Fruit fly (Drosophila melanogaster) whole organism, adult: ENCODE data around the gene TSG101.
A peak's percentile ranks its signal among the peaks of the same experiment; 100 is the strongest.

Experiments
- CG11617 ChIP-seq: fragments of 200-800 bp; sonication (Bioruptor generic); optimal IDR thresholded peaks from 2 replicates; lab custom pipeline; 2017; ENCODE audit warnings: mild to moderate bottlenecking, missing biosample characterization, missing genetic modification reagents, missing genetic modification characterization
- CG12768 ChIP-seq: fragments of 200-800 bp; sonication (Bioruptor generic); optimal IDR thresholded peaks from 2 replicates; lab custom pipeline; 2017; ENCODE audit warnings: missing biosample characterization, missing genetic modification characterization, mild to moderate bottlenecking, moderate library complexity, missing genetic modification reagents
- CG14711 ChIP-seq: fragments of 200-800 bp; sonication (Bioruptor generic); optimal IDR thresholded peaks from 2 replicates; lab custom pipeline; 2018; ENCODE audit warnings: missing biosample characterization, mild to moderate bottlenecking, missing genetic modification characterization, moderate library complexity
- CG1620 ChIP-seq: fragments of 200-800 bp; sonication (Bioruptor generic); optimal IDR thresholded peaks from 2 replicates; lab custom pipeline; 2016; ENCODE audit warnings: missing biosample characterization, missing genetic modification characterization
- CG33017 ChIP-seq: fragments of 200-800 bp; sonication (Bioruptor generic); optimal IDR thresholded peaks from 2 replicates; lab custom pipeline; 2018; ENCODE audit warnings: missing biosample characterization, mild to moderate bottlenecking, missing genetic modification characterization, moderate library complexity
- CG5204 ChIP-seq: fragments of 200-800 bp; sonication (Bioruptor generic); optimal IDR thresholded peaks from 2 replicates; lab custom pipeline; 2016; ENCODE audit warnings: missing biosample characterization, missing genetic modification characterization
- CG7045 ChIP-seq: fragments of 200-800 bp; sonication (Bioruptor generic); optimal IDR thresholded peaks from 2 replicates; lab custom pipeline; 2017; ENCODE audit warnings: missing biosample characterization, mild to moderate bottlenecking, missing genetic modification characterization
- CG7101 ChIP-seq: fragments of 200-800 bp; sonication (Bioruptor generic); optimal IDR thresholded peaks from 2 replicates; lab custom pipeline; 2018; ENCODE audit warnings: missing biosample characterization, mild to moderate bottlenecking, missing genetic modification characterization, moderate library complexity
- Clk ChIP-seq: fragments of 200-800 bp; sonication (Bioruptor generic); optimal IDR thresholded peaks from 2 replicates; lab custom pipeline; 2017; ENCODE audit warnings: missing biosample characterization, missing genetic modification characterization
- Crg-1 ChIP-seq: fragments of 200-800 bp; sonication (Bioruptor generic); optimal IDR thresholded peaks from 2 replicates; lab custom pipeline; 2016; ENCODE audit warnings: missing biosample characterization, missing genetic modification characterization
- Hr96 ChIP-seq: fragments of 200-800 bp; sonication (Bioruptor generic); optimal IDR thresholded peaks from 2 replicates; lab custom pipeline; 2016; ENCODE audit warnings: missing biosample characterization, missing genetic modification characterization
- Mnt ChIP-seq: fragments of 200-800 bp; sonication (Bioruptor generic); optimal IDR thresholded peaks from 2 replicates; lab custom pipeline; 2016; ENCODE audit warnings: missing biosample characterization, mild to moderate bottlenecking, missing genetic modification characterization
- bab1 ChIP-seq: fragments of 200-800 bp; sonication (Bioruptor generic); optimal IDR thresholded peaks from 3 replicates; lab custom pipeline; 2019; ENCODE audit warnings: missing biosample characterization, mild to moderate bottlenecking, missing genetic modification characterization, moderate library complexity
- cic ChIP-seq: fragments of 200-800 bp; sonication (Bioruptor generic); optimal IDR thresholded peaks from 2 replicates; lab custom pipeline; 2017; ENCODE audit warnings: missing biosample characterization, mild to moderate bottlenecking, missing genetic modification characterization, moderate library complexity
- cnc ChIP-seq, 2 experiments: fragments of >200 bp; optimal IDR thresholded peaks; 2 replicates each; lab custom pipeline; 2017
- kay ChIP-seq: fragments of 200-800 bp; sonication (Bioruptor generic); peaks from one replicate; lab custom pipeline; 2016; ENCODE audit warnings: missing biosample characterization, missing genetic modification characterization, borderline replicate concordance
- ovo ChIP-seq: fragments of 200-800 bp; sonication (Bioruptor generic); optimal IDR thresholded peaks from 2 replicates; lab custom pipeline; 2016; ENCODE audit warnings: missing biosample characterization, missing genetic modification characterization
- pad ChIP-seq: fragments of 200-800 bp; sonication (Bioruptor generic); optimal IDR thresholded peaks from 3 replicates; lab custom pipeline; 2017; ENCODE audit warnings: missing biosample characterization, missing genetic modification characterization, mild to moderate bottlenecking, moderate library complexity, missing genetic modification reagents
- tj ChIP-seq: fragments of 200-800 bp; sonication (Bioruptor generic); optimal IDR thresholded peaks from 3 replicates; lab custom pipeline; 2017; ENCODE audit warnings: missing biosample characterization, mild to moderate bottlenecking, missing genetic modification characterization, moderate library complexity
- toe ChIP-seq: fragments of 200-800 bp; sonication (Bioruptor generic); optimal IDR thresholded peaks from 2 replicates; lab custom pipeline; 2016; ENCODE audit warnings: missing biosample characterization, missing genetic modification characterization

The TSG101 gene

dm6 chr3L:16807558-16807957 lies 34.5 kb upstream of the TSG101 start, which contains the start of gene CG9674:
CG9674 (minus strand) TSS chr3L:16807731.
- TF ChIP-seq pad (no peak), ovo (GFP tag; lab: Kevin White, UChicago) (no peak), Clk (GFP tag; lab: Kevin White, UChicago) (no peak)

DNA sequence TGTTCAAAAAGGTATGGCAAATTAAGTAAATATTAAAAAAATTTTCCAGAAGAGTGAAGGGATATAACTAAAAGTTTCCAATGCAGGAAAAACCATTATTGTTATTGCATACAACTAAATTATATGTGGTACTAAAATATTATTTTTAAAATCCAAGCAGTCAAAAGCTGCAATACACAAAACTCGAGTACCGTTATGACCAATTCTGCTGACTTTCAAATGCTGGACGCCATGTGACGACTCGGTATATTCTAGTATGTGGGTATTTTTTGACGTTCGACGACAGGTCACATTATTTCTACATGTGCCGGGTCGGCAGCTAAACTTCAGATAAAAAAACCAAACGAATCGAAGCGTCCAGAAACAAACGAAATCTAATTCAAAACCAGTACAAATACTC lies 34.0 kb upstream of the TSG101 start:
- TF ChIP-seq pad (no peak), CG7045 (GFP tag; lab: Kevin White, UChicago) (no peak), CG5204 (GFP tag; lab: Kevin White, UChicago) (no peak), Mnt (GFP tag; lab: Kevin White, UChicago) (peak; percentile 99), Crg-1 (GFP tag; lab: Kevin White, UChicago) (peak; percentile 45), ovo (GFP tag; lab: Kevin White, UChicago) (peak; percentile 97), CG14711 (tag; lab: Kevin White, UChicago) (no peak), CG12768 (GFP tag; lab: Kevin White, UChicago) (no peak), bab1 (GFP tag; lab: Kevin White, UChicago) (peak; percentile 9), CG7101 (no peak), Hr96 (no peak), CG1620 (peak; percentile 2), Clk (GFP tag; lab: Kevin White, UChicago) (no peak), tj (peak; percentile 4), toe (GFP tag; lab: Kevin White, UChicago) (no peak)

DNA sequence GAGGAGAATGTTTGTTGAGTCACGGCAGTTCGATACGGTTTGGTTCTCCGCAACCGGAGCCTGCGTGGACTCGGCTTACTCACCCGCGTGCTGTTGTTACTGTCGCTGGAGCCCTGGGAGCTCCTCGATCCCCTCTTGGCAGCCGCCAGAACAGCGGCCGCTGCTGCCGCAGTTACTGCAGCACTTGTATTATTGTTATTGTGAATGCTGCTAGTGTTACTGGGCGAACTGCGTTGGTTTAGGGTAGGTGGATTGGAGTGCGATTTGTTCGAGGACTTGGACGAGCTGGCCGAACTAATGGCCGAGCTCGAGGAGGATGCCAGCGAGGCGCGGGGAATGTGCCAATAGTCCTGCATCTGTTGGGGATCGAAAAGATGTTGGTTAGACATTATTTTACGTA lies 31.6 kb upstream of the TSG101 start:
- no peak for TF ChIP-seq CG33017 (tag; lab: Kevin White, UChicago)
- no peak for TF ChIP-seq Hr96
- no peak for TF ChIP-seq cic
- no peak for TF ChIP-seq kay (GFP tag; lab: Kevin White, UChicago)
- TF ChIP-seq CG7101 = no peak
- TF ChIP-seq Mnt (GFP tag; lab: Kevin White, UChicago) = no peak
- no peak for TF ChIP-seq CG14711 (tag; lab: Kevin White, UChicago)
- TF ChIP-seq CG1620 = no peak
- no peak for TF ChIP-seq Crg-1 (GFP tag; lab: Kevin White, UChicago)
- TF ChIP-seq CG7045 (GFP tag; lab: Kevin White, UChicago) = no peak
- no peak for TF ChIP-seq Clk (GFP tag; lab: Kevin White, UChicago)
- TF ChIP-seq CG12768 (GFP tag; lab: Kevin White, UChicago) = no peak
- TF ChIP-seq CG11617 (GFP tag; lab: Kevin White, UChicago) = no peak
- TF ChIP-seq pad = no peak
- no peak for TF ChIP-seq tj

DNA sequence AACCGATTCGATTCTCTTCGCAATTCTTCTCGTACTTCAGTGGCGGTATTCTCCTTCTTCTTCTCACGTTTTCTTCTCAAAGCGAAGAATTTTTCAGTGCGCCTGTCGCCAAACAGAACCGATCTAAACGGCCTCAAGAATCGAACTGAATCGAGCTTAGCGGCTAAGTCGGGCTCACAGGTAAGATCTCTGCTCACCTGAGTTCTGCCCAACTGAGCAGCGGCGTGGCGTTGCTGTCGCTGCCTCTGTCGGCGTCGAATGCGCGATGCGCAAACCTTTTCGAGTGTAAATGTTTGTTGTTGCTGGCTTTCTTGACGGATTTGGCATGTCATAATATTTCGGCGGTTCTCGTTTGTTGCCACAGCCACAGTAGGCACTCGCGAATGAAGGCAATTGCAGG lies 30.2 kb upstream of the TSG101 start:
- TF ChIP-seq pad (no peak), Hr96 (no peak), kay (GFP tag; lab: Kevin White, UChicago) (no peak), Crg-1 (GFP tag; lab: Kevin White, UChicago) (no peak), toe (GFP tag; lab: Kevin White, UChicago) (no peak), tj (no peak), CG14711 (tag; lab: Kevin White, UChicago) (no peak)

- TF ChIP-seq cic (no peak), bab1 (GFP tag; lab: Kevin White, UChicago) (no peak), Clk (GFP tag; lab: Kevin White, UChicago) (no peak), cnc (optimal IDR thresholded peaks at IDR 0.05; lab: Kevin White, UChicago) (no peak), CG33017 (tag; lab: Kevin White, UChicago) (no peak), CG14711 (tag; lab: Kevin White, UChicago) (no peak), CG7045 (GFP tag; lab: Kevin White, UChicago) (no peak), CG11617 (GFP tag; lab: Kevin White, UChicago) (no peak), CG5204 (GFP tag; lab: Kevin White, UChicago) (no peak), pad (no peak), kay (GFP tag; lab: Kevin White, UChicago) (no peak), toe (GFP tag; lab: Kevin White, UChicago) (no peak), ovo (GFP tag; lab: Kevin White, UChicago) (no peak), Mnt (GFP tag; lab: Kevin White, UChicago) (no peak)
Observed at dm6 chr3L:16813984-16814383, 28.1 kb upstream of the TSG101 start.

DNA sequence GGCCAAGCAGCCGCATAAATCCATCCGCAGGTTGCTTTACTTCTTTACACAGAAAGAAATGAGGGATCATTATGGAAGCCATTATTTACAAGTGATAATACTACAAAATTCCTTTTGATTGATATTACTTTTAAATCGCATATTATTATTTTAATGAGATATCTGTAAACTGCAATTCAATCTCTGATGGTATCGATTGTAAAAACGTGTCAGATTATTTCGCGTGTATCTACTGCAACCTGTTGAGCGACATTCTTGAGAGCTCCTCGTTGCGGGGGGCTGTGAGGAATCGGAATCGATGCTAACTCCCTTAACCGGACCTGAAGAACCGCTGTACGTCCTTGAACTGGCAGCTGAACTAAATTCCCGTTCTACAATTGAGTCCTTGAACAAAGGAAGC lies 24.0 kb upstream of the TSG101 start:
- TF ChIP-seq bab1 (GFP tag; lab: Kevin White, UChicago) (no peak), CG12768 (GFP tag; lab: Kevin White, UChicago) (no peak)

DNA sequence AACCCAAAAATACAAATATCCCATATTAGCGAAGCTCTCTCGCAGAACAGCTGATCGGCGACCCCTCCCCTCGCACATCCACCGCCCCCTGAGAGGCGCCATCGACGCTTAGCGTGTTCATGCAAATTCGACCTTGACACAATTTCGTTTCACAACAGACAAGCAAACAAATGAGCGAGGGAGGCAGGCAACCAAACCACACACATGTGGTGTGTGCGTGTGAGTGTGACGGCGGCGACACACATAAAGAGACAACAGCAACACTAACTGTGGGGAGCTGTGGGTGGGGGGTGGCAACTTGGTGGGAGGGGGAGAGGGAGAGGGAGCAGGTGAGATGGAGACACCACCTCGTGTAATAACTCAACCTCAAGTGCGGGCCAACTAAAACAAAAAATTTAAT lies 17.4 kb upstream of the TSG101 start:
- TF ChIP-seq CG1620 (no peak), toe (GFP tag; lab: Kevin White, UChicago) (no peak), CG11617 (GFP tag; lab: Kevin White, UChicago) (no peak), kay (GFP tag; lab: Kevin White, UChicago) (no peak), cic (no peak), CG12768 (GFP tag; lab: Kevin White, UChicago) (no peak), bab1 (GFP tag; lab: Kevin White, UChicago) (no peak), cnc (optimal IDR thresholded peaks at IDR 0.05; lab: Kevin White, UChicago) (no peak), CG33017 (tag; lab: Kevin White, UChicago) (no peak), CG7045 (GFP tag; lab: Kevin White, UChicago) (no peak), tj (no peak), Hr96 (no peak), ovo (GFP tag; lab: Kevin White, UChicago) (no peak), CG14711 (tag; lab: Kevin White, UChicago) (no peak), CG5204 (GFP tag; lab: Kevin White, UChicago) (no peak), Clk (GFP tag; lab: Kevin White, UChicago) (no peak), Crg-1 (GFP tag; lab: Kevin White, UChicago) (no peak), pad (no peak), CG7101 (no peak)
